Fruit fly (Drosophila melanogaster): Measurements from ENCODE around the gene Mst84B.

Gene Mst84B

dm6 chr3R:7112977-7113376 is 51.0 kb downstream of the Mst84B start:
- TF ChIP-seq CG33017 (tag; optimal IDR thresholded peaks at IDR 0.05) (no peak), CG1620 (GFP tag; optimal IDR thresholded peaks at IDR 0.05) (no peak), bab1 (GFP tag; optimal IDR thresholded peaks at IDR 0.05) (no peak), kay (GFP tag; ENCODE audit: borderline replicate concordance) (no peak), Hr96 (GFP tag; optimal IDR thresholded peaks at IDR 0.05) (no peak), Clk (GFP tag; optimal IDR thresholded peaks at IDR 0.05) (no peak), CG7101 (tag; optimal IDR thresholded peaks at IDR 0.05) (no peak), CG11617 (GFP tag; optimal IDR thresholded peaks at IDR 0.05) (no peak), CG7045 (GFP tag; optimal IDR thresholded peaks at IDR 0.05) (no peak), CG12768 (GFP tag; optimal IDR thresholded peaks at IDR 0.05) (no peak), CG5204 (GFP tag; optimal IDR thresholded peaks at IDR 0.05) (no peak), toe (GFP tag; optimal IDR thresholded peaks at IDR 0.05) (no peak), cnc (optimal IDR thresholded peaks at IDR 0.05) (no peak), Mnt (GFP tag; optimal IDR thresholded peaks at IDR 0.05) (no peak)

All from whole organism, adult.